Worm (Caenorhabditis elegans): Measurements from ENCODE around the gene pud-4.

ce11 chrV:2341285-2341684, 14.8 kb downstream of the pud-4 start, which contains the start of gene irld-30:
- TF ChIP-seq elt-2 (tag; optimal IDR thresholded peaks at IDR 0.05) (no peak), ceh-9 (tag; optimal IDR thresholded peaks at IDR 0.05) (no peak)

All from whole organism, late embryonic.